Worm (Caenorhabditis elegans): Measurements from ENCODE around the gene col-128.

col-128 gene

ce11 chrIV:11569795-11570194, 18.0 kb upstream of the col-128 start:
- TF ChIP-seq unc-62 (GFP tag; optimal IDR thresholded peaks at IDR 0.05) = no peak

ce11 chrIV:11568249-11568940, 16.6 kb upstream of the col-128 start:
- TF ChIP-seq unc-62 (GFP tag; optimal IDR thresholded peaks at IDR 0.05) = no peak

- no peak for TF ChIP-seq unc-62 (GFP tag; optimal IDR thresholded peaks at IDR 0.05)
These were observed 14.4 kb upstream of the col-128 start, which contains the start of gene sec-24.1 for ce11 chrIV:11566146-11566545. TSS of gene sec-24.1 (minus strand) at chrIV:11566194.

DNA sequence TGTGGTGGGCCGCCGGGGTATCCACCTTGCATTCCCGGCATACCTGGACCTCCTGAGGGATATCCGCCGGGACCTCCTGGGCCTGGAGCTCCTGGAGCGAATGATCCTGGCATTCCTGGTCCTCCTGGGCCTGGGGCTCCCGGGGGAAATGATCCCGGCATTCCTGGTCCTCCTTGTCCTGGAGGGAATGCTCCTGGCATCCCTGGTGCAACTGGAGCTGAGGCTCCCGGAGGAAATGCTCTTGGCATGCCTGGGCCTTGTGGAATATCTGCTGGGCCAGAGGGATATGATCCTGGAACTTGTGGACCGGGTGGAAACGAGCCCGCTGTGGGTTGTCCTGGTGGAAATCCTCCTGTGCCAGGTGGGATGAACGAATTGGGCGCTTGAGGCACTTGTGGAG, 13.3 kb upstream of the col-128 start:
- no peak for TF ChIP-seq unc-62 (GFP tag; optimal IDR thresholded peaks at IDR 0.05)

ce11 chrIV:11563090-11563489, 11.3 kb upstream of the col-128 start:
- TF ChIP-seq unc-62 (GFP tag; optimal IDR thresholded peaks at IDR 0.05) = no peak

DNA sequence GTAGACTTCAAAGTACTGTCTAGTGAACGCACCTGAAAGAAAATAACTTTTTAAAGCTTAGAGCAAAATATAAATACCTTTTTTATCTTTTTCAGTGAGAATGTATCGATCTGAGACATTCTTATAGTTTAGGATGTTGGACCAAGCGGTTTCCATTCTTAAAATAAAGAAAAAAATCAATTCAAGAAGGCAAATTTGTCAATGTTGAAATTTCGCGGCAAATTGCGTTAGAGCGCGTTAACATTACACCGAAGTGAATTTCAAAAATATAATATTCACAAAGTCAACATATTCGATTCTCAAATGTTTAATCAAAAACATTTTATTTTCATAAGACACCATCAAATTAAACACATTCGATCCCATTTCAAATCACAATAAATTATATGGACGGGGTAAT, 9.9 kb upstream of the col-128 start, which contains the start of gene F12F6.7:
TSS of gene F12F6.7 (minus strand) at position 157 of the 400 bp plus-strand sequence.
- no peak for TF ChIP-seq unc-62 (GFP tag; optimal IDR thresholded peaks at IDR 0.05)

- TF ChIP-seq unc-62 (GFP tag; optimal IDR thresholded peaks at IDR 0.05) = no peak
These were observed 2.1 kb downstream of the col-128 start for ce11 chrIV:11549694-11550093.

- TF ChIP-seq unc-62 (GFP tag; optimal IDR thresholded peaks at IDR 0.05) = no peak
These were observed 3.1 kb downstream of the col-128 start, which contains the start of gene M04B2.7 for ce11 chrIV:11548671-11549070. TSS of gene M04B2.7 (minus strand) at chrIV:11548771.

- TF ChIP-seq unc-62 (GFP tag; optimal IDR thresholded peaks at IDR 0.05) = no peak
These were observed 24.0 kb downstream of the col-128 start, which contains the start of gene M04B2.2 for ce11 chrIV:11527752-11528151. TSS of gene M04B2.2 (plus strand) at chrIV:11528052.

DNA sequence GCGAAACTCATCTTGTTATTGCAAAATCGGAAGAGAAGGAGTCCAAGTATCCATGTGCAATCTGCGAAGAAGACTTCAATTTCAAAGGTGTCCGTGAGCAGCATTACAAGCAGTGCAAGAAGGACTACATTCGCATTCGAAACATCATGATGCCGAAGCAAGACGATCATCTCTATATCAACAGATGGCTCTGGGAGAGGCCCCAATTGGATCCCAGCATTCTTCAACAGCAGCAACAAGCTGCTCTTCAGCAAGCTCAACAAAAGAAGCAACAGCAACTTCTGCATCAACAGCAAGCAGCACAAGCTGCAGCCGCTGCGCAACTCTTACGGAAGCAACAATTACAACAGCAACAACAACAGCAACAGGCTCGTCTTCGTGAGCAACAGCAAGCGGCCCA, 25.6 kb downstream of the col-128 start:
- TF ChIP-seq unc-62 (GFP tag; optimal IDR thresholded peaks at IDR 0.05) = no peak

DNA sequence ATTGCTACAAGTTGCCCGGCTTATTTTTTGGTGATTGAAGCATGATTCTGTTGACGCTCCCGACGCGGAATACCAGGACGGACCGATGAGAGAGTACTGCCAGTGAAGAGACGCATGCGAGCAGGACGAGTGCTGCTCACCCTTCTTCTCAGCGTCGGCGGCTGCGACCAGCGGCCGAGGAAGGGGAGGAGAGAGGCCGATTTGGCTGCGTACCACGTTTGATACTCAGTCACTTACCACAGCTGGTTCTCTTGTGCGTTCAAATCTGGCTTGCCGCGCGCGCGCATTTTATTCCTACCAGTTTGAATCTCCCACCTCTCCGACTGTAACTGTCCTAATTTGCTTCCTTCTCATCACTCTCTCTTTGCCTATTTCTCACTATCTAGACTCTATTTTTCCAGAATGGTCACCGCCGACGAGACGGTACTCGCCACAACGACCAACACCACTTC, 27.5 kb downstream of the col-128 start, which contains the start of gene mep-1:
TSS of gene mep-1 (plus strand) at position 402 of the 452 bp plus-strand sequence.
- TF ChIP-seq unc-62 (GFP tag; optimal IDR thresholded peaks at IDR 0.05) = no peak

DNA sequence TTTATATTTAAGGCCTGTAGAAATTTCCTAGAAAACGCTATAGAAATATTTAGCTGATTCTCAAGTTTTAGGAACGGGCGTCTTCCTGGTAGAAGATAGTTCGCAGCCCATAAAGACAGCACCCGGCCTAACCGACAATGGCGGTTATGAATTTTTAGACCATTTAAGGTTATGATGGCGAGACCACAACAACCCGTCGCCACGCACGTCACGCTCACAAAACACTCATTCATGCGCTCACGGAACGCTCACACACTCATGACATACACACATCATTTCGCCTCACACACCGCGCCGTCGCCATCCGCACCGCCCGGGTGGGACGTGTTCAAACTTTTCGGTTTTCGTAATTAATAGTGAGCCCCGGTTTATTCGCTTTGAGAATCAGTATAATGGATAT, 28.1 kb downstream of the col-128 start:
- no peak for TF ChIP-seq unc-62 (GFP tag; optimal IDR thresholded peaks at IDR 0.05)

- TF ChIP-seq unc-62 (GFP tag; optimal IDR thresholded peaks at IDR 0.05) = no peak
These were observed 29.4 kb downstream of the col-128 start for ce11 chrIV:11522225-11522952.

DNA sequence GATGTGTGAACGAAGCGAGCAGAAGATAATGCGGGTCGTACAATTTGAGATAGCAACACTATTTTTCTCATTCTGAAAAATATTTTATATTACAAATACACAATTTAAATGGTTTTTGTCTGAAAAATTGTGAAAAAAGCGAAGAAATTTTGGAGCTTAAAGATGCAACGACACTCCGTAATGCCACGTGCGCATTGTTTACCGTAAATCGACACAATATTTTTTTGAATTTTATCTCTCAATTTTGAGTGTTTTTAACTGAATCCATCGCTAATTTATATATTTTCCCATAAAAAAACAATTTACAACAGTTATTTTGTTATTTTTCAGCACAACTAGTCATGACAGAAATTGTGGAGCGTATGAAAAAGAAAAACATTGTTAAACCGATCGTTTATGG, 30.8 kb downstream of the col-128 start, which contains the start of the genes M04B2.4 and gfl-1:
TSS of gene M04B2.4 (minus strand) at position 72 of the 400 bp plus-strand sequence.
TSS of gene gfl-1 (plus strand) at position 331 of the 400 bp plus-strand sequence.
- no peak for TF ChIP-seq unc-62 (GFP tag; optimal IDR thresholded peaks at IDR 0.05)

ce11 chrIV:11510664-11511063, 41.1 kb downstream of the col-128 start, which contains the start of gene M04B2.6:
TSS of gene M04B2.6 (minus strand) at chrIV:11510764.
- TF ChIP-seq unc-62 (GFP tag; optimal IDR thresholded peaks at IDR 0.05) = no peak

ce11 chrIV:11504416-11504815, 47.3 kb downstream of the col-128 start, which contains the start of gene twk-25:
TSS of gene twk-25 (plus strand) at chrIV:11504716.
- no peak for TF ChIP-seq unc-62 (GFP tag; optimal IDR thresholded peaks at IDR 0.05)

Measured in whole organism, dauer.